Fruit fly (Drosophila melanogaster) whole organism, adult: ENCODE data around the gene Wdr33.

Experiments used
- CG12768 ChIP-seq: fragments of 200-800 bp; sonication (Bioruptor generic); optimal IDR thresholded peaks from 2 replicates; lab custom pipeline; 2017; ENCODE audit warnings: missing biosample characterization, missing genetic modification characterization, mild to moderate bottlenecking, moderate library complexity, missing genetic modification reagents
- CG1620 ChIP-seq: fragments of 200-800 bp; sonication (Bioruptor generic); optimal IDR thresholded peaks from 2 replicates; lab custom pipeline; 2016; ENCODE audit warnings: missing biosample characterization, missing genetic modification characterization
- CG33017 ChIP-seq: fragments of 200-800 bp; sonication (Bioruptor generic); optimal IDR thresholded peaks from 2 replicates; lab custom pipeline; 2018; ENCODE audit warnings: missing biosample characterization, mild to moderate bottlenecking, missing genetic modification characterization, moderate library complexity
- Clk ChIP-seq: fragments of 200-800 bp; sonication (Bioruptor generic); optimal IDR thresholded peaks from 2 replicates; lab custom pipeline; 2017; ENCODE audit warnings: missing biosample characterization, missing genetic modification characterization
- Crg-1 ChIP-seq: fragments of 200-800 bp; sonication (Bioruptor generic); optimal IDR thresholded peaks from 2 replicates; lab custom pipeline; 2016; ENCODE audit warnings: missing biosample characterization, missing genetic modification characterization
- Hr96 ChIP-seq: fragments of 200-800 bp; sonication (Bioruptor generic); optimal IDR thresholded peaks from 2 replicates; lab custom pipeline; 2016; ENCODE audit warnings: missing biosample characterization, missing genetic modification characterization
- Mnt ChIP-seq: fragments of 200-800 bp; sonication (Bioruptor generic); optimal IDR thresholded peaks from 2 replicates; lab custom pipeline; 2016; ENCODE audit warnings: missing biosample characterization, mild to moderate bottlenecking, missing genetic modification characterization
- cic ChIP-seq: fragments of 200-800 bp; sonication (Bioruptor generic); optimal IDR thresholded peaks from 2 replicates; lab custom pipeline; 2017; ENCODE audit warnings: missing biosample characterization, mild to moderate bottlenecking, missing genetic modification characterization, moderate library complexity
- cnc ChIP-seq, 2 experiments: fragments of >200 bp; optimal IDR thresholded peaks; 2 replicates each; lab custom pipeline; 2017
- kay ChIP-seq: fragments of 200-800 bp; sonication (Bioruptor generic); peaks from one replicate; lab custom pipeline; 2016; ENCODE audit warnings: missing biosample characterization, missing genetic modification characterization, borderline replicate concordance
- tj ChIP-seq: fragments of 200-800 bp; sonication (Bioruptor generic); optimal IDR thresholded peaks from 3 replicates; lab custom pipeline; 2017; ENCODE audit warnings: missing biosample characterization, mild to moderate bottlenecking, missing genetic modification characterization, moderate library complexity
- toe ChIP-seq: fragments of 200-800 bp; sonication (Bioruptor generic); optimal IDR thresholded peaks from 2 replicates; lab custom pipeline; 2016; ENCODE audit warnings: missing biosample characterization, missing genetic modification characterization

- TF ChIP-seq Hr96 (GFP tag; lab: Kevin White, UChicago) (no peak), CG12768 (GFP tag; lab: Kevin White, UChicago) (no peak), CG33017 (tag; lab: Kevin White, UChicago) (no peak), Clk (GFP tag; lab: Kevin White, UChicago) (no peak), Mnt (GFP tag; lab: Kevin White, UChicago) (no peak), kay (GFP tag; lab: Kevin White, UChicago) (no peak), cnc (optimal IDR thresholded peaks at IDR 0.05; lab: Kevin White, UChicago) (no peak), tj (no peak), cic (GFP tag; lab: Kevin White, UChicago) (no peak), toe (GFP tag; lab: Kevin White, UChicago) (no peak), CG1620 (no peak), Crg-1 (GFP tag; lab: Kevin White, UChicago) (no peak)
Observed at dm6 chr3R:5682238-5682637, 21.8 kb downstream of the Wdr33 start.
